Fruit fly (Drosophila melanogaster): ENCODE measurements around the gene Ncoa6.

dm6 chr2L:5362351-5362750 lies 35.9 kb upstream of the Ncoa6 start:
- TF ChIP-seq psq (GFP tag; optimal IDR thresholded peaks at IDR 0.05) (no peak), pan (optimal IDR thresholded peaks at IDR 0.05) (no peak), h (GFP tag; optimal IDR thresholded peaks at IDR 0.05) (no peak), N (GFP tag; optimal IDR thresholded peaks at IDR 0.05) (no peak), usp (GFP tag; optimal IDR thresholded peaks at IDR 0.05) (no peak), Abd-B (GFP tag; optimal IDR thresholded peaks at IDR 0.05) (no peak), CG9705 (GFP tag; optimal IDR thresholded peaks at IDR 0.05) (no peak), CG32264 (GFP tag; optimal IDR thresholded peaks at IDR 0.05) (no peak), Rel (GFP tag; optimal IDR thresholded peaks at IDR 0.05) (no peak), Rel (tag; optimal IDR thresholded peaks at IDR 0.05) (no peak), ey (GFP tag; optimal IDR thresholded peaks at IDR 0.05) (no peak), dsf (GFP tag; optimal IDR thresholded peaks at IDR 0.05; ENCODE audit: borderline replicate concordance) (no peak), CrebA (GFP tag; optimal IDR thresholded peaks at IDR 0.05; ENCODE audit: borderline replicate concordance) (no peak), lola (GFP tag; optimal IDR thresholded peaks at IDR 0.05) (no peak)
